Worm (Caenorhabditis elegans) whole organism, L4/young adult: ENCODE measurements around the gene popl-5.

Experiments
- W03F9.2 ChIP-seq: fragments of 150-350 bp; optimal IDR thresholded peaks from 2 replicates; lab custom pipeline; 2014; ENCODE audit warnings: missing biosample characterization, missing genetic modification characterization
- dao-5 ChIP-seq: sonication (generic microtip); optimal IDR thresholded peaks from 2 replicates; lab custom pipeline; 2016; ENCODE audit warnings: missing genotype, missing genetic modification characterization, moderate library complexity, missing compliant biosample characterization
- him-1 ChIP-seq: sonication (generic microtip); optimal IDR thresholded peaks from 2 replicates; lab custom pipeline; 2016; ENCODE audit warnings: missing genotype, missing genetic modification reagents, missing genetic modification characterization, missing compliant biosample characterization

- TF ChIP-seq W03F9.2 (tag; lab: Kevin White, UChicago) (no peak), dao-5 (tag; lab: Kevin White, UChicago) (no peak), him-1 (tag; lab: Kevin White, UChicago) (no peak)
Observed at ce11 chrIII:11488662-11489349, 1.7 kb upstream of the popl-5 start.
